Worm (Caenorhabditis elegans) whole organism, midembryonic: ENCODE data around the gene zhp-4.

Experiments used
- T22C8.4 ChIP-seq: fragments of 200-800 bp; sonication (Bioruptor generic); IDR thresholded peaks from 2 replicates; pipeline ENCODE4 v1.3.6; 2022; ENCODE audit warnings: missing genetic modification characterization, missing compliant biosample characterization
- cog-1 ChIP-seq: sonication (generic microtip); optimal IDR thresholded peaks from 2 replicates; lab custom pipeline; 2016; ENCODE audit warnings: missing genetic modification characterization, missing compliant biosample characterization
- flt-1 ChIP-seq: fragments of 200-800 bp; sonication (Bioruptor generic); IDR thresholded peaks from 2 replicates; pipeline ENCODE4 v1.3.6; 2022; ENCODE audit warnings: missing genetic modification characterization, missing compliant biosample characterization
- klf-2 ChIP-seq: fragments of 200-800 bp; sonication (Bioruptor generic); conservative IDR thresholded peaks from 2 replicates; pipeline ENCODE4 v1.3.6; 2022; ENCODE audit warnings: missing genetic modification reagents, missing genetic modification characterization, missing compliant biosample characterization
- med-1 ChIP-seq: sonication (generic microtip); optimal IDR thresholded peaks from 2 replicates; lab custom pipeline; 2017; ENCODE audit warnings: missing genetic modification characterization, mild to moderate bottlenecking, missing compliant biosample characterization, antibody characterized with exemption, missing genetic modification reagents; ENCODE audit not compliant: insufficient read depth
- ref-1 ChIP-seq: fragments of 200-800 bp; sonication (Bioruptor generic); conservative IDR thresholded peaks from 2 replicates; pipeline ENCODE4 v1.3.6; 2022; ENCODE audit warnings: missing genetic modification reagents, missing genetic modification characterization, missing compliant biosample characterization
- tab-1 ChIP-seq: fragments of 200-800 bp; sonication (Bioruptor generic); IDR thresholded peaks from 2 replicates; pipeline ENCODE4 v1.3.6; 2022; ENCODE audit warnings: missing genetic modification characterization, missing compliant biosample characterization
- ztf-23 ChIP-seq: fragments of 200-800 bp; sonication (Bioruptor generic); IDR thresholded peaks from 2 replicates; pipeline ENCODE4 v1.3.6; 2022; ENCODE audit warnings: missing genetic modification reagents, missing genetic modification characterization, missing compliant biosample characterization
- ztf-29 ChIP-seq: fragments of 200-800 bp; sonication (Bioruptor generic); IDR thresholded peaks from 2 replicates; pipeline ENCODE4 v1.3.6; 2022; ENCODE audit warnings: missing genetic modification reagents, missing genetic modification characterization, missing compliant biosample characterization

Gene zhp-4

ce11 chrV:19057602-19058001 lies 44.0 kb downstream of the zhp-4 start:
- TF ChIP-seq med-1, result no peak
- TF ChIP-seq cog-1, result no peak
- no peak for TF ChIP-seq flt-1 (GFP tag; lab: Robert Waterston, UW)
- TF ChIP-seq klf-2 (GFP tag; lab: Robert Waterston, UW), result no peak
- TF ChIP-seq ztf-23, result no peak
- no peak for TF ChIP-seq ztf-29 (GFP tag; lab: Robert Waterston, UW)
- no peak for TF ChIP-seq T22C8.4
- no peak for TF ChIP-seq tab-1 (GFP tag; lab: Robert Waterston, UW)
- TF ChIP-seq ref-1 (GFP tag; lab: Robert Waterston, UW), result no peak

- no peak for TF ChIP-seq med-1
- no peak for TF ChIP-seq ztf-29 (GFP tag; lab: Robert Waterston, UW)
- TF ChIP-seq ztf-23, result no peak
- no peak for TF ChIP-seq tab-1 (GFP tag; lab: Robert Waterston, UW)
- TF ChIP-seq ref-1 (GFP tag; lab: Robert Waterston, UW), result no peak
- no peak for TF ChIP-seq cog-1
- TF ChIP-seq klf-2 (GFP tag; lab: Robert Waterston, UW), result no peak
- no peak for TF ChIP-seq T22C8.4
- no peak for TF ChIP-seq flt-1 (GFP tag; lab: Robert Waterston, UW)
Measured at ce11 chrV:19053281-19053680, 48.3 kb downstream of the zhp-4 start.

ce11 chrV:19051425-19051824 lies 50.2 kb downstream of the zhp-4 start:
- TF ChIP-seq ref-1 (GFP tag; lab: Robert Waterston, UW) (no peak), ztf-23 (no peak), flt-1 (GFP tag; lab: Robert Waterston, UW) (no peak)

- TF ChIP-seq flt-1 (GFP tag; lab: Robert Waterston, UW) (no peak), med-1 (no peak), T22C8.4 (no peak), ref-1 (GFP tag; lab: Robert Waterston, UW) (no peak)
Measured at ce11 chrV:19050888-19051287, 50.7 kb downstream of the zhp-4 start.

- no peak for TF ChIP-seq T22C8.4
Measured at ce11 chrV:19050438-19050837, 51.1 kb downstream of the zhp-4 start, which contains the start of gene asp-1. Gene asp-1, minus strand, starts transcription at chrV:19050752.

ce11 chrV:19049140-19050092 lies 52.2 kb downstream of the zhp-4 start:
- TF ChIP-seq tab-1 (GFP tag; lab: Robert Waterston, UW) (0 out of 2 replicates have a peak, but pooled peaks have one; percentile 18), med-1 (no peak)
